Worm (Caenorhabditis elegans): ENCODE results near the gene pqn-94.

DNA sequence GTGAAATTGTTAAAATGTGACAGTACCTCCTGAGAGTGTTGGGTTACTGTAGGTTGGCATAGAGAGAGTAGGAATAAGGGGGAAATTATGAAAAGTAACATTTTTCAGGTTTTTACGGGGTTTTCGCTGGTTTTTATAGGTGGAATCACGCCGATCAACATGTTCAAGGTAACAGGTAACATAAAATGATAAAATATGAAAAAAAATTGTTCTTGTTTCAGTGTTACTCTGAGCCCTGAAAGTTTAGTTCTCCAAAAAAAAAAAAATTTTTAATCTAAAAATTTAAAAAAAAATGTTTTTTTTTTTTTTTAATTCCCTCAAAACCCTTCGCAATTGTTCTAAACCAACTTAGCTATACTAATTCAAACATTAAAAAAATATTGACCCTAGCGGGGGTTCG is 45.9 kb downstream of the pqn-94 start, which contains the start of gene Y113G7B.15:
- TF ChIP-seq ztf-25 (GFP tag; IDR thresholded peaks at IDR 0.05) (no peak), athp-1 (tag; optimal IDR thresholded peaks at IDR 0.05) (no peak), die-1 (tag; optimal IDR thresholded peaks at IDR 0.05) (no peak), nhr-90 (tag; optimal IDR thresholded peaks at IDR 0.05) (no peak), snpc-4 (GFP tag; optimal IDR thresholded peaks at IDR 0.05) (no peak), snpc-4 (tag; optimal IDR thresholded peaks at IDR 0.05) (no peak), dpl-1 (GFP tag; optimal IDR thresholded peaks at IDR 0.05) (no peak), cebp-2 (GFP tag; IDR thresholded peaks at IDR 0.05) (no peak), tbx-9 (tag; optimal IDR thresholded peaks at IDR 0.05; ENCODE audit: borderline replicate concordance) (no peak), hlh-26 (GFP tag; conservative IDR thresholded peaks at IDR 0.05) (no peak)

Measured in whole organism, young adult.